Fruit fly (Drosophila melanogaster) whole organism, embryonic: ENCODE measurements around the gene CG7916.
A peak's percentile ranks its signal among the peaks of the same experiment; 100 is the strongest.

ENCODE experiments used
- CG10209 ChIP-seq: fragments of 200-800 bp; sonication (Bioruptor generic); optimal IDR thresholded peaks from 3 replicates; lab custom pipeline; 2017; ENCODE audit warnings: missing biosample characterization, mild to moderate bottlenecking, missing genetic modification characterization, missing genetic modification reagents
- CG10959 ChIP-seq: fragments of 200-800 bp; sonication (Bioruptor generic); IDR thresholded peaks from 2 replicates; pipeline ENCODE4 v1.3.6; 2022; ENCODE audit warnings: missing biosample characterization, missing genetic modification characterization
- CG11504 ChIP-seq: fragments of 200-800 bp; sonication (Bioruptor generic); optimal IDR thresholded peaks from 3 replicates; lab custom pipeline; 2019; ENCODE audit warnings: missing biosample characterization, mild to moderate bottlenecking, missing genetic modification characterization, moderate library complexity
- CG12391 ChIP-seq: fragments of 200-800 bp; sonication (Bioruptor generic); optimal IDR thresholded peaks from 3 replicates; lab custom pipeline; 2018; ENCODE audit warnings: missing biosample characterization, mild to moderate bottlenecking, missing genetic modification characterization, moderate library complexity
- CG18599 ChIP-seq: fragments of 200-800 bp; sonication (Bioruptor generic); optimal IDR thresholded peaks from 3 replicates; lab custom pipeline; 2017; ENCODE audit warnings: missing biosample characterization, missing genetic modification characterization, mild to moderate bottlenecking, moderate library complexity, missing genetic modification reagents
- CG2120 ChIP-seq: fragments of 200-800 bp; sonication (Bioruptor generic); optimal IDR thresholded peaks from 3 replicates; lab custom pipeline; 2016; ENCODE audit warnings: missing biosample characterization, missing genetic modification characterization
- CG2678 ChIP-seq: fragments of 200-800 bp; sonication (Bioruptor generic); optimal IDR thresholded peaks from 3 replicates; lab custom pipeline; 2019; ENCODE audit warnings: missing biosample characterization, mild to moderate bottlenecking, missing genetic modification characterization, moderate library complexity
- CG2712 ChIP-seq: fragments of 200-800 bp; optimal IDR thresholded peaks from 3 replicates; lab custom pipeline; 2019; ENCODE audit warnings: missing biosample characterization, mild to moderate bottlenecking, missing genetic modification characterization, moderate library complexity
- CG3281 ChIP-seq: fragments of 200-800 bp; sonication (Bioruptor generic); optimal IDR thresholded peaks from 3 replicates; lab custom pipeline; 2017; ENCODE audit warnings: missing biosample characterization, mild to moderate bottlenecking, missing genetic modification characterization
- CG7839 ChIP-seq: fragments of 200-800 bp; sonication (Bioruptor generic); optimal IDR thresholded peaks from 3 replicates; lab custom pipeline; 2018; ENCODE audit warnings: missing biosample characterization, mild to moderate bottlenecking, missing genetic modification characterization, moderate library complexity
- CG8290 ChIP-seq, 3 experiments: fragments of 200-800 bp; sonication (Bioruptor generic); optimal IDR thresholded peaks; 2 replicates each; lab custom pipeline; 2016 to 2019; ENCODE audit warnings: missing biosample characterization in 3 of 3, missing genetic modification characterization in 3 of 3, mild to moderate bottlenecking in 2 of 3, moderate library complexity in 1 of 3
- CG8359 ChIP-seq: fragments of 200-800 bp; sonication (Bioruptor generic); optimal IDR thresholded peaks from 2 replicates; lab custom pipeline; 2017; ENCODE audit warnings: missing biosample characterization, mild to moderate bottlenecking, missing genetic modification characterization, borderline replicate concordance
- Chrac-16 ChIP-seq: fragments of 200-800 bp; sonication (Bioruptor generic); optimal IDR thresholded peaks from 3 replicates; lab custom pipeline; 2016; ENCODE audit warnings: missing biosample characterization, missing genetic modification characterization
- D ChIP-seq, 2 experiments: fragments of 200-800 bp in 1 of 2; fragments of >200 bp in 1 of 2; sonication (Bioruptor generic) in 1 of 2; optimal IDR thresholded peaks; 2 replicates in 1 of 2; 3 replicates in 1 of 2; lab custom pipeline; 2017; ENCODE audit warnings: mild to moderate bottlenecking in 1 of 2, missing biosample characterization in 1 of 2, missing genetic modification characterization in 1 of 2, missing genetic modification reagents in 1 of 2
- Dad ChIP-seq: fragments of 200-800 bp; sonication (Bioruptor generic); optimal IDR thresholded peaks from 3 replicates; lab custom pipeline; 2016; ENCODE audit warnings: missing biosample characterization, missing genetic modification characterization
- Dek ChIP-seq: fragments of 200-800 bp; sonication (Bioruptor generic); optimal IDR thresholded peaks from 3 replicates; lab custom pipeline; 2019; ENCODE audit warnings: missing biosample characterization, mild to moderate bottlenecking, missing genetic modification characterization, moderate library complexity
- Dip3 ChIP-seq: fragments of 200-800 bp; sonication (Bioruptor generic); optimal IDR thresholded peaks from 3 replicates; lab custom pipeline; 2016; ENCODE audit warnings: missing biosample characterization, missing genetic modification characterization
- Fer3 ChIP-seq: fragments of 200-800 bp; sonication (Bioruptor generic); optimal IDR thresholded peaks from 2 replicates; lab custom pipeline; 2018; ENCODE audit warnings: missing biosample characterization, mild to moderate bottlenecking, missing genetic modification characterization, moderate library complexity
- Gsc ChIP-seq: fragments of 200-800 bp; sonication (Bioruptor generic); IDR thresholded peaks from 2 replicates; pipeline ENCODE4 v1.3.6; 2022; ENCODE audit warnings: missing biosample characterization, missing genetic modification characterization
- Hey ChIP-seq: fragments of 200-800 bp; sonication (Bioruptor generic); optimal IDR thresholded peaks from 3 replicates; lab custom pipeline; 2018; ENCODE audit warnings: missing biosample characterization, mild to moderate bottlenecking, missing genetic modification characterization
- Hmr ChIP-seq: fragments of 200-800 bp; sonication (Bioruptor generic); optimal IDR thresholded peaks from 3 replicates; lab custom pipeline; 2017; ENCODE audit warnings: mild to moderate bottlenecking, missing biosample characterization, missing genetic modification reagents, missing genetic modification characterization
- Hr51 ChIP-seq, 2 experiments: fragments of 200-800 bp; sonication (Bioruptor generic); optimal IDR thresholded peaks; 2 replicates in 1 of 2; 3 replicates in 1 of 2; lab custom pipeline; 2016 to 2018; ENCODE audit warnings: missing biosample characterization in 2 of 2, missing genetic modification characterization in 2 of 2, mild to moderate bottlenecking in 1 of 2, moderate library complexity in 1 of 2
- Meics ChIP-seq: fragments of 200-800 bp; sonication (Bioruptor generic); optimal IDR thresholded peaks from 2 replicates; lab custom pipeline; 2017; ENCODE audit warnings: missing biosample characterization, mild to moderate bottlenecking, missing genetic modification characterization
- Neu2 ChIP-seq: fragments of 200-800 bp; sonication (Bioruptor generic); optimal IDR thresholded peaks from 3 replicates; lab custom pipeline; 2016; ENCODE audit warnings: missing biosample characterization, missing genetic modification characterization, borderline replicate concordance
- PHDP ChIP-seq: fragments of 200-800 bp; sonication (Bioruptor generic); optimal IDR thresholded peaks from 3 replicates; lab custom pipeline; 2018; ENCODE audit warnings: missing biosample characterization, mild to moderate bottlenecking, missing genetic modification characterization, moderate library complexity
- Sin3A ChIP-seq: fragments of >200 bp; optimal IDR thresholded peaks from 2 replicates; lab custom pipeline; 2018
- Sry-δ ChIP-seq: fragments of 200-800 bp; sonication (Bioruptor generic); optimal IDR thresholded peaks from 2 replicates; lab custom pipeline; 2016; ENCODE audit warnings: missing biosample characterization, missing genetic modification characterization
- chinmo ChIP-seq: fragments of 200-800 bp; sonication (Bioruptor generic); IDR thresholded peaks from 4 replicates; pipeline ENCODE4 v1.3.6; 2022; ENCODE audit warnings: missing biosample characterization, missing genetic modification characterization; ENCODE audit not compliant: partially characterized antibody
- croc ChIP-seq: fragments of 200-800 bp; sonication (Bioruptor generic); conservative IDR thresholded peaks from 3 replicates; pipeline ENCODE4 v1.3.6; 2022; ENCODE audit warnings: missing biosample characterization, missing genetic modification characterization
- cwo ChIP-seq: fragments of 200-800 bp; sonication (Bioruptor generic); optimal IDR thresholded peaks from 3 replicates; lab custom pipeline; 2017; ENCODE audit warnings: missing biosample characterization, missing genetic modification characterization, mild to moderate bottlenecking, moderate library complexity, missing genetic modification reagents
- exex ChIP-seq: fragments of 200-800 bp; sonication (Bioruptor generic); optimal IDR thresholded peaks from 4 replicates; lab custom pipeline; 2018; ENCODE audit warnings: missing biosample characterization, mild to moderate bottlenecking, missing genetic modification characterization, moderate library complexity
- gem ChIP-seq: fragments of 200-800 bp; sonication (Bioruptor generic); optimal IDR thresholded peaks from 2 replicates; lab custom pipeline; 2019; ENCODE audit warnings: missing biosample characterization, mild to moderate bottlenecking, missing genetic modification characterization, moderate library complexity
- grau ChIP-seq: fragments of 200-800 bp; optimal IDR thresholded peaks from 3 replicates; lab custom pipeline; 2019; ENCODE audit warnings: missing biosample characterization, mild to moderate bottlenecking, missing genetic modification characterization, moderate library complexity
- gro ChIP-seq: fragments of 200-800 bp; sonication (Bioruptor generic); optimal IDR thresholded peaks from 2 replicates; lab custom pipeline; 2016; ENCODE audit warnings: missing biosample characterization, missing genetic modification characterization
- insv ChIP-seq, 2 experiments: fragments of 200-800 bp; sonication (Bioruptor generic); optimal IDR thresholded peaks; 3 replicates each; lab custom pipeline; 2016 to 2018; ENCODE audit warnings: missing biosample characterization in 2 of 2, missing genetic modification characterization in 2 of 2
- lab ChIP-seq: fragments of 200-800 bp; sonication (Bioruptor generic); optimal IDR thresholded peaks from 3 replicates; lab custom pipeline; 2017; ENCODE audit warnings: missing biosample characterization, missing genetic modification characterization, mild to moderate bottlenecking, moderate library complexity, missing genetic modification reagents
- lmd ChIP-seq: fragments of 200-800 bp; sonication (Bioruptor generic); IDR thresholded peaks from 2 replicates; pipeline ENCODE4 v1.3.6; 2022; ENCODE audit warnings: missing biosample characterization, missing genetic modification characterization
- pan ChIP-seq, 4 experiments: fragments of >200 bp in 3 of 4; fragments of 200-800 bp in 1 of 4; sonication (Bioruptor generic) in 1 of 4; optimal IDR thresholded peaks in 3 of 4; IDR thresholded peaks in 1 of 4; 2 replicates each; pipeline versions ENCODE4 v1.3.6 to Lab custom; 2017 to 2022; ENCODE audit warnings: missing biosample characterization in 2 of 4, missing genetic modification characterization in 2 of 4, mixed read lengths in 1 of 4
- pfk ChIP-seq: fragments of 200-800 bp; sonication (Bioruptor generic); optimal IDR thresholded peaks from 2 replicates; lab custom pipeline; 2018; ENCODE audit warnings: missing biosample characterization, mild to moderate bottlenecking, missing genetic modification characterization, moderate library complexity
- row ChIP-seq: fragments of 200-800 bp; sonication (Bioruptor generic); IDR thresholded peaks from 3 replicates; pipeline ENCODE4 v1.3.6; 2022; ENCODE audit warnings: missing biosample characterization, missing genetic modification characterization
- sug ChIP-seq: fragments of 200-800 bp; optimal IDR thresholded peaks from 2 replicates; lab custom pipeline; 2019; ENCODE audit warnings: missing biosample characterization, mild to moderate bottlenecking, missing genetic modification characterization, moderate library complexity
- unpg ChIP-seq: fragments of 200-800 bp; sonication (Bioruptor generic); optimal IDR thresholded peaks from 3 replicates; lab custom pipeline; 2018; ENCODE audit warnings: missing biosample characterization, mild to moderate bottlenecking, missing genetic modification characterization, moderate library complexity
- vfl ChIP-seq: fragments of 200-800 bp; sonication (Bioruptor generic); optimal IDR thresholded peaks from 2 replicates; lab custom pipeline; 2016; ENCODE audit warnings: missing biosample characterization, missing genetic modification characterization

Gene CG7916

dm6 chr2L:13842078-13842477 lies 4.5 kb upstream of the CG7916 start (continued):
- TF ChIP-seq pfk (GFP tag; lab: Kevin White, UChicago) = no peak
- no peak for TF ChIP-seq insv (GFP tag; optimal IDR thresholded peaks at IDR 0.05; lab: Kevin White, UChicago)

- TF ChIP-seq CG3281 (GFP tag; lab: Kevin White, UChicago) (no peak), CG2712 (no peak), sug (tag; lab: Kevin White, UChicago) (peak; percentile 75), cwo (GFP tag; lab: Kevin White, UChicago) (peak; percentile 45), exex (tag; lab: Kevin White, UChicago) (peak; percentile 86)
Measured at dm6 chr2L:13842572-13842971, 4.0 kb upstream of the CG7916 start.

DNA sequence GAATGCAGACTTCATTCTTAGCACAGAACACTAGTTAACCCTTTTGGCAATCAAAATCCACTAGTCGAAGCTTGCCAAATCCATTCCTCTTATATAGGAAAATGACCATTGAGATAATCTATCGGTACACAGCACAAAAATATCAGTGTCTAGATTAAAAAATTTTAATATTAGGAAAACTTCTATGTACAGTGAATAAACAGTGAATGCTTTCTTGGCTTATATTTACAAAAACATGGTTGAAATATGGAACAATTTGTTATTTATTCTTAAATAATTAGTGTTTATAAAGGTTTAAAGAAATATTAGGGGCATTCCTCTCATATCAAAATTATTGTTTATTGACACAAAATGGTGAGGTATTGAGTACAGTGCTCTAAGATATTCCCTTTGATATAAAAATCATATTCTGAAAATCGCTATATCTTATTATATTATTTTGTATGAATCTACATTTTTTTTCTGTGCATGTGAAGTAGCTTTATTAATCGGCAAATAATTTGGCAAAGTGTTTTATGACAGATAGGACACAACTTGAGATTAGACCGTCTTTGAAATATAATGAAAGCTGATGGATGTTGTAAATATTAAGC lies 2.8 kb upstream of the CG7916 start, which contains the start of gene CG33306:
TSS of gene CG33306 (minus strand) at position 51 of the 593 bp plus-strand sequence.
- TF ChIP-seq CG7839 (tag; lab: Kevin White, UChicago) = peak; percentile 23
- TF ChIP-seq lmd (GFP tag; lab: Robert Waterston, UW) = no peak
- peak; percentile 7 for TF ChIP-seq PHDP (tag; lab: Kevin White, UChicago)
- peak; percentile 31 for TF ChIP-seq CG3281 (GFP tag; lab: Kevin White, UChicago)
- TF ChIP-seq CG12391 (tag; lab: Kevin White, UChicago) = peak; percentile 24
- no peak for TF ChIP-seq Dip3 (GFP tag; lab: Kevin White, UChicago)
- peak; percentile 25 for TF ChIP-seq CG2120 (GFP tag; lab: Kevin White, UChicago)
- TF ChIP-seq gem = peak; percentile 54
- no peak for TF ChIP-seq gro
- no peak for TF ChIP-seq chinmo (GFP tag; lab: Robert Waterston, UW)
- TF ChIP-seq Hmr (GFP tag; lab: Kevin White, UChicago) = peak; percentile 20
- no peak for TF ChIP-seq Sin3A (lab: Kevin White, UChicago)
- no peak for TF ChIP-seq CG11504 (tag; lab: Kevin White, UChicago)
- peak in 1 of 2 experiments; percentile 1 for TF ChIP-seq Hr51 (GFP tag; optimal IDR thresholded peaks at IDR 0.05; lab: Kevin White, UChicago)
- peak; percentile 37 for TF ChIP-seq CG18599
- TF ChIP-seq lab = peak; percentile 22
- TF ChIP-seq Meics (GFP tag; lab: Kevin White, UChicago) = peak; percentile 14
- peak; percentile 3 for TF ChIP-seq cwo (GFP tag; lab: Kevin White, UChicago)
- TF ChIP-seq Fer3 (tag; lab: Kevin White, UChicago) = peak; percentile 21
- peak; percentile 42 for TF ChIP-seq grau (tag; lab: Kevin White, UChicago)
- TF ChIP-seq exex (tag; lab: Kevin White, UChicago) = peak; percentile 96
- peak; percentile 51 for TF ChIP-seq CG2678
- no peak for TF ChIP-seq Dad (GFP tag; lab: Kevin White, UChicago)
- TF ChIP-seq Dek (tag; lab: Kevin White, UChicago) = no peak
- TF ChIP-seq unpg (GFP tag; lab: Kevin White, UChicago) = peak; percentile 10

DNA sequence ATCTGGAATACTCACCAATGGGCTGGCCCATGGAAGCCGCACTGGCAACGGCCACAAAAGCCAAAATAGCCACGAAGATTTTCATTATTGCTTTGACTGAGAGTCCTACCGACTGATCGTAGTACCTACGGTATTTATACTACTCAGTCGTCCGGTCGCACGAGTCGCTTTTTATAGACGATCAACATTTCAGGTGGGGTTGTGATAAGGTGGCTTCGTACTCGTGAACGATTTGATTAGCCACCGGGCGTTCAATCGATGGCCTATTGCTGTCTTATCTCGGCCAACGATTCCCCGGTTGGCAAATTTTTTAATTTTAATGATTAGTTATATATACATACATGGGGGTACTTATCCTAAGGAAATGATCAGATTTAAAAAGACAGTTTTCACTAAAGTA lies 1.4 kb upstream of the CG7916 start, which contains the start of gene CG8997:
TSS of gene CG8997 (minus strand) at position 148 of the 400 bp plus-strand sequence.
- TF ChIP-seq D (optimal IDR thresholded peaks at IDR 0.05; lab: Kevin White, UChicago) (no peak), D (GFP tag; optimal IDR thresholded peaks at IDR 0.05; lab: Kevin White, UChicago) (no peak), CG8290 (GFP tag; optimal IDR thresholded peaks at IDR 0.05; lab: Kevin White, UChicago) (no peak), CG8290 (tag; optimal IDR thresholded peaks at IDR 0.05; lab: Kevin White, UChicago) (no peak), CG10209 (GFP tag; lab: Kevin White, UChicago) (no peak), CG10959 (GFP tag; lab: Robert Waterston, UW) (no peak), Sry-δ (no peak), vfl (GFP tag; lab: Kevin White, UChicago) (no peak), Neu2 (no peak), row (no peak), CG8359 (GFP tag; lab: Kevin White, UChicago) (no peak), Gsc (GFP tag; lab: Robert Waterston, UW) (no peak), Chrac-16 (GFP tag; lab: Kevin White, UChicago) (no peak), Hey (tag; lab: Kevin White, UChicago) (no peak), croc (no peak), pan (optimal IDR thresholded peaks at IDR 0.05; lab: Kevin White, UChicago) (no peak), pan (GFP tag; optimal IDR thresholded peaks at IDR 0.05 in 1 of 2, IDR thresholded peaks at IDR 0.05 in 1 of 2) (peak in 1 of 2 experiments; percentile 24)
